Fruit fly (Drosophila melanogaster) whole organism, embryonic: ENCODE results near the gene CG6048.

Experiments used
- CG10267 ChIP-seq: fragments of 200-800 bp; sonication (Bioruptor generic); optimal IDR thresholded peaks from 2 replicates; lab custom pipeline; 2018; ENCODE audit warnings: missing biosample characterization, mild to moderate bottlenecking, missing genetic modification characterization, moderate library complexity
- CG12219 ChIP-seq: fragments of 200-800 bp; sonication (Bioruptor generic); optimal IDR thresholded peaks from 3 replicates; lab custom pipeline; 2018; ENCODE audit warnings: missing biosample characterization, mild to moderate bottlenecking, missing genetic modification characterization
- CG14860 ChIP-seq: fragments of 200-800 bp; sonication (Bioruptor generic); IDR thresholded peaks from 3 replicates; pipeline ENCODE4 v1.3.6; 2022; ENCODE audit warnings: missing biosample characterization, missing genetic modification characterization; ENCODE audit not compliant: partially characterized antibody
- MESR4 ChIP-seq: fragments of 200-800 bp; sonication (Bioruptor generic); optimal IDR thresholded peaks from 2 replicates; lab custom pipeline; 2018; ENCODE audit warnings: missing biosample characterization, mild to moderate bottlenecking, missing genetic modification characterization, moderate library complexity
- bowl ChIP-seq: fragments of 200-800 bp; sonication (Bioruptor generic); IDR thresholded peaks from 2 replicates; pipeline ENCODE4 v1.3.6; 2022; ENCODE audit warnings: missing biosample characterization, missing genetic modification characterization
- eve ChIP-seq, 2 experiments: fragments of >200 bp; optimal IDR thresholded peaks; 2 replicates each; lab custom pipeline; 2017; ENCODE audit warnings: missing biosample characterization in 2 of 2, missing genetic modification characterization in 2 of 2
- pzg ChIP-seq: fragments of 200-800 bp; sonication (Bioruptor generic); optimal IDR thresholded peaks from 3 replicates; lab custom pipeline; 2018; ENCODE audit warnings: missing biosample characterization, mild to moderate bottlenecking, missing genetic modification characterization, moderate library complexity

DNA sequence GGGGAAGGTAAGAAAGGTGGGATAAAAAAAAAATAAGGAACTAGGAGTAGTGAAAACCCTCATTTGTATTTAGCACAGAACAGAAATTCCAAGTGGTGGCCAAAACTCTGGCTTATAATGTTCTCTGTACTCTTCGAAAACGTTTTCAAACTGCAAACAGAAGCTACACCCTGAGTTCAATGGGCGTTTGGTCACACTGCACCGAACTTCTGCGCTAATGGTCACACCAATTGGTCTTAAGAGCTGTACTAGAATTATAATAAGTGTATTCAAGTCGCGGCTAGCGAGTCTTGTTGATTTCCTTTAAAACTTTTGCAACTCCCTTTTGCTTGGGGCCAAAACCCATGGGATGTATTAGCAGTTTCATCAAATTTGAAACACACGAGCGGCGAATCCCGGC is 30.3 kb upstream of the CG6048 start:
- TF ChIP-seq CG12219 (GFP tag; lab: Kevin White, UChicago) (no peak), MESR4 (GFP tag; lab: Kevin White, UChicago) (no peak), CG14860 (no peak), eve (GFP tag; optimal IDR thresholded peaks at IDR 0.05; lab: Kevin White, UChicago) (no peak), pzg (no peak), bowl (GFP tag; lab: Robert Waterston, UW) (no peak), CG10267 (tag; lab: Kevin White, UChicago) (no peak)
